Worm (Caenorhabditis elegans) whole organism, L2 larva: ENCODE results near the gene epic-3.

Experiments used
- C34F6.9 ChIP-seq: fragments of 150-350 bp; optimal IDR thresholded peaks from 2 replicates; lab custom pipeline; 2014; ENCODE audit warnings: missing biosample characterization, missing genetic modification characterization
- F13H6.1 ChIP-seq: sonication (generic microtip); optimal IDR thresholded peaks from 2 replicates; lab custom pipeline; 2016; ENCODE audit warnings: missing genetic modification characterization, missing compliant biosample characterization
- R02D3.7 ChIP-seq: fragments of 150-350 bp; optimal IDR thresholded peaks from 2 replicates; lab custom pipeline; 2014; ENCODE audit warnings: missing biosample characterization, missing genetic modification characterization
- Y55F3AM.14 ChIP-seq: fragments of 200-800 bp; sonication (Bioruptor generic); optimal IDR thresholded peaks from 2 replicates; lab custom pipeline; 2018; ENCODE audit warnings: mild to moderate bottlenecking, missing genetic modification characterization, missing compliant biosample characterization
- ZK546.5 ChIP-seq: sonication (generic microtip); optimal IDR thresholded peaks from 2 replicates; lab custom pipeline; 2017; ENCODE audit warnings: missing biosample characterization, missing genetic modification characterization
- alr-1 ChIP-seq: fragments of 150-350 bp; optimal IDR thresholded peaks from 2 replicates; lab custom pipeline; 2014; ENCODE audit warnings: missing biosample characterization, missing genetic modification characterization
- aly-2 ChIP-seq: fragments of 150-350 bp; optimal IDR thresholded peaks from 2 replicates; lab custom pipeline; 2014; ENCODE audit warnings: missing biosample characterization, missing genetic modification characterization
- ama-1 ChIP-seq: fragments of 150-350 bp; optimal IDR thresholded peaks from 2 replicates; lab custom pipeline; 2018; ENCODE audit warnings: inconsistent platforms
- blmp-1 ChIP-seq: sonication (generic microtip); optimal IDR thresholded peaks from 2 replicates; lab custom pipeline; 2017; ENCODE audit warnings: missing genetic modification characterization, mild to moderate bottlenecking, missing compliant biosample characterization, antibody characterized with exemption, moderate library complexity; ENCODE audit not compliant: insufficient read depth
- ceh-16 ChIP-seq: fragments of 150-350 bp; optimal IDR thresholded peaks from 2 replicates; lab custom pipeline; 2014; ENCODE audit warnings: missing biosample characterization, missing genetic modification characterization
- ceh-82 ChIP-seq: fragments of 150-350 bp; optimal IDR thresholded peaks from 2 replicates; lab custom pipeline; 2014; ENCODE audit warnings: missing biosample characterization, missing genetic modification characterization
- crh-2 ChIP-seq: sonication (generic microtip); optimal IDR thresholded peaks from 2 replicates; lab custom pipeline; 2017; ENCODE audit warnings: missing biosample characterization, missing genetic modification characterization
- dmd-4 ChIP-seq: sonication (generic microtip); optimal IDR thresholded peaks from 2 replicates; lab custom pipeline; 2017; ENCODE audit warnings: missing biosample characterization, missing genetic modification characterization
- egl-27 ChIP-seq: sonication (generic microtip); optimal IDR thresholded peaks from 3 replicates; lab custom pipeline; 2017; ENCODE audit warnings: missing biosample characterization, missing genetic modification reagents, missing genetic modification characterization
- elt-1 ChIP-seq: fragments of 150-350 bp; optimal IDR thresholded peaks from 2 replicates; lab custom pipeline; 2014; ENCODE audit warnings: missing biosample characterization, missing genetic modification characterization
- elt-3 ChIP-seq: sonication (generic microtip); optimal IDR thresholded peaks from 2 replicates; lab custom pipeline; 2017; ENCODE audit warnings: missing biosample characterization, missing genetic modification characterization
- fos-1 ChIP-seq: fragments of 150-350 bp; optimal IDR thresholded peaks from 2 replicates; lab custom pipeline; 2014; ENCODE audit warnings: missing biosample characterization, missing genetic modification characterization
- gmeb-1 ChIP-seq: fragments of 150-350 bp; optimal IDR thresholded peaks from 2 replicates; lab custom pipeline; 2014; ENCODE audit warnings: missing biosample characterization, missing genetic modification characterization
- lin-11 ChIP-seq: fragments of 150-350 bp; sonication (generic microtip); optimal IDR thresholded peaks from 2 replicates; lab custom pipeline; 2014; ENCODE audit warnings: missing biosample characterization, missing genetic modification characterization, inconsistent platforms, mixed read lengths
- lin-13 ChIP-seq: fragments of 150-350 bp; optimal IDR thresholded peaks from 2 replicates; lab custom pipeline; 2014; ENCODE audit warnings: missing biosample characterization, missing genetic modification reagents, missing genetic modification characterization
- lin-39 ChIP-seq: fragments of 150-350 bp; optimal IDR thresholded peaks from 2 replicates; lab custom pipeline; 2014; ENCODE audit warnings: missing biosample characterization, missing genetic modification reagents, missing genetic modification characterization
- lsy-2 ChIP-seq, 2 experiments: fragments of 150-350 bp in 1 of 2; sonication (generic microtip) in 1 of 2; optimal IDR thresholded peaks; 2 replicates each; lab custom pipeline; 2014 to 2017; ENCODE audit warnings: missing biosample characterization in 2 of 2, missing genetic modification characterization in 2 of 2
- mab-5 ChIP-seq: fragments of 150-350 bp; optimal IDR thresholded peaks from 2 replicates; lab custom pipeline; 2014; ENCODE audit warnings: missing biosample characterization, missing genetic modification characterization
- mbf-1 ChIP-seq: sonication (generic microtip); optimal IDR thresholded peaks from 2 replicates; lab custom pipeline; 2017; ENCODE audit warnings: missing biosample characterization, missing genetic modification characterization
- mdl-1 ChIP-seq, 2 experiments: fragments of 150-350 bp in 1 of 2; sonication (generic microtip) in 1 of 2; optimal IDR thresholded peaks; 2 replicates each; lab custom pipeline; 2017; ENCODE audit warnings: missing biosample characterization in 2 of 2, missing genetic modification characterization in 2 of 2
- nhr-10 ChIP-seq: sonication (generic microtip); optimal IDR thresholded peaks from 2 replicates; lab custom pipeline; 2017; ENCODE audit warnings: missing biosample characterization, missing genetic modification characterization
- nhr-11 ChIP-seq: fragments of 150-350 bp; optimal IDR thresholded peaks from 2 replicates; lab custom pipeline; 2014; ENCODE audit warnings: missing biosample characterization, missing genetic modification characterization
- nhr-12 ChIP-seq: fragments of 150-350 bp; optimal IDR thresholded peaks from 2 replicates; lab custom pipeline; 2014; ENCODE audit warnings: missing biosample characterization, missing genetic modification characterization
- nhr-129 ChIP-seq: fragments of 150-350 bp; optimal IDR thresholded peaks from 2 replicates; lab custom pipeline; 2014; ENCODE audit warnings: missing biosample characterization, missing genetic modification characterization
- nhr-21 ChIP-seq: fragments of 150-350 bp; optimal IDR thresholded peaks from 2 replicates; lab custom pipeline; 2014; ENCODE audit warnings: missing biosample characterization, missing genetic modification characterization
- nhr-23 ChIP-seq: fragments of 150-350 bp; optimal IDR thresholded peaks from 2 replicates; lab custom pipeline; 2014; ENCODE audit warnings: missing biosample characterization, missing genetic modification reagents, missing genetic modification characterization
- nhr-237 ChIP-seq: fragments of 150-350 bp; optimal IDR thresholded peaks from 2 replicates; lab custom pipeline; 2014; ENCODE audit warnings: missing biosample characterization, missing genetic modification characterization
- nhr-25 ChIP-seq: fragments of 150-350 bp; sonication (generic microtip); optimal IDR thresholded peaks from 3 replicates; lab custom pipeline; 2014; ENCODE audit warnings: missing biosample characterization, missing genetic modification characterization
- nhr-6 ChIP-seq: fragments of 150-350 bp; optimal IDR thresholded peaks from 2 replicates; lab custom pipeline; 2014; ENCODE audit warnings: missing biosample characterization, missing genetic modification characterization
- nhr-77 ChIP-seq: fragments of 150-350 bp; optimal IDR thresholded peaks from 2 replicates; lab custom pipeline; 2014; ENCODE audit warnings: missing biosample characterization, missing genetic modification characterization
- peb-1 ChIP-seq: fragments of 150-350 bp; optimal IDR thresholded peaks from 2 replicates; lab custom pipeline; 2014; ENCODE audit warnings: missing biosample characterization, missing genetic modification characterization
- sem-4 ChIP-seq: fragments of 150-350 bp; optimal IDR thresholded peaks from 2 replicates; lab custom pipeline; 2014; ENCODE audit warnings: missing biosample characterization, missing genetic modification reagents, missing genetic modification characterization
- skn-1 ChIP-seq: sonication (generic microtip); optimal IDR thresholded peaks from 2 replicates; lab custom pipeline; 2017; ENCODE audit warnings: missing biosample characterization, missing genetic modification characterization
- sma-3 ChIP-seq: sonication (generic microtip); optimal IDR thresholded peaks from 2 replicates; lab custom pipeline; 2016; ENCODE audit warnings: missing genetic modification reagents, missing genetic modification characterization, missing compliant biosample characterization
- sma-9 ChIP-seq, 2 experiments: fragments of 150-350 bp in 1 of 2; sonication (generic microtip) in 1 of 2; optimal IDR thresholded peaks; 2 replicates each; lab custom pipeline; 2014 to 2016; ENCODE audit warnings: missing genetic modification characterization in 2 of 2, mild to moderate bottlenecking in 1 of 2, missing biosample characterization in 1 of 2, missing compliant biosample characterization in 1 of 2, missing genetic modification reagents in 1 of 2, moderate library complexity in 1 of 2
- snpc-4 ChIP-seq: fragments of 150-350 bp; optimal IDR thresholded peaks from 2 replicates; lab custom pipeline; 2014; ENCODE audit warnings: missing biosample characterization, missing genetic modification characterization
- unc-39 ChIP-seq: fragments of 150-350 bp; optimal IDR thresholded peaks from 2 replicates; lab custom pipeline; 2014; ENCODE audit warnings: missing biosample characterization, missing genetic modification characterization
- unc-55 ChIP-seq: fragments of 150-350 bp; sonication (generic microtip); optimal IDR thresholded peaks from 3 replicates; lab custom pipeline; 2014; ENCODE audit warnings: missing biosample characterization, missing genetic modification reagents, missing genetic modification characterization
- unc-62 ChIP-seq: fragments of 150-350 bp; optimal IDR thresholded peaks from 2 replicates; lab custom pipeline; 2014; ENCODE audit warnings: missing biosample characterization, missing genetic modification reagents, missing genetic modification characterization
- zag-1 ChIP-seq: fragments of 150-350 bp; optimal IDR thresholded peaks from 2 replicates; lab custom pipeline; 2014; ENCODE audit warnings: missing biosample characterization, missing genetic modification characterization
- ztf-1 ChIP-seq: fragments of 200-800 bp; sonication (Bioruptor generic); conservative IDR thresholded peaks from 2 replicates; pipeline ENCODE4 v1.3.6; 2022; ENCODE audit warnings: missing genetic modification characterization, missing compliant biosample characterization
- ztf-11 ChIP-seq: sonication (generic microtip); optimal IDR thresholded peaks from 2 replicates; lab custom pipeline; 2017; ENCODE audit warnings: missing biosample characterization, missing genetic modification characterization
- ztf-4 ChIP-seq: fragments of 150-350 bp; optimal IDR thresholded peaks from 2 replicates; lab custom pipeline; 2014; ENCODE audit warnings: missing biosample characterization, missing genetic modification characterization

Gene epic-3

DNA sequence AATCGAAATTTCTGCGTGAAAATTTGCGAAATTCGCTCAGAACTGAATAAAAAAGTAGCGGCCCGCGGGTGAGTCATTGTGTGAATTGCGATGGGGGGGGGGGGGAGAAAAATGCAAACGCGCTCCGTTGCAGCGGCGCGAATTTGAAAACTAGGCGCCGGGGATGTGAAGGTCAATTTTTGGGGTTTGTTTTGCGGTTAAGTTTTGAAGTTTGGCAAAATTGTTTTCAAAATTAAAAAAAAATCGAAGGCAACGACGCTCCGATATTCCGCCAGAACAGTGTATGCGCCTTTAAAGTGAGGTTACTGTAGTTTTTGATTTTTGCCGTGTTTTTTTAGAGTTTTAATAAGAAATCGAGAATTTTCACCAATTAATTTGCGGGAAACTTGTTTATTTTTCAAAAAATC lies 14.1 kb upstream of the epic-3 start:
- TF ChIP-seq nhr-77 (tag; lab: Kevin White, UChicago) (no peak), fos-1 (tag; lab: Kevin White, UChicago) (peak; percentile 73), sem-4 (no peak), egl-27 (tag; lab: Kevin White, UChicago) (no peak), unc-62 (no peak), Y55F3AM.14 (GFP tag; lab: Kevin White, UChicago) (no peak), gmeb-1 (tag; lab: Kevin White, UChicago) (peak; percentile 87), ceh-82 (tag; lab: Kevin White, UChicago) (no peak), mdl-1 (tag; optimal IDR thresholded peaks at IDR 0.05; lab: Kevin White, UChicago) (no peak), aly-2 (tag; lab: Kevin White, UChicago) (no peak), mab-5 (tag; lab: Kevin White, UChicago) (no peak), alr-1 (tag; lab: Kevin White, UChicago) (no peak), lin-39 (no peak), nhr-21 (tag; lab: Kevin White, UChicago) (no peak), nhr-23 (tag; lab: Kevin White, UChicago) (no peak), zag-1 (tag; lab: Kevin White, UChicago) (no peak), sma-3 (GFP tag; lab: Kevin White, UChicago) (peak; percentile 40), ztf-11 (tag; lab: Kevin White, UChicago) (no peak), lin-13 (GFP tag; lab: Kevin White, UChicago) (peak; percentile 33), elt-3 (no peak), nhr-6 (tag; lab: Kevin White, UChicago) (no peak), elt-1 (tag; lab: Kevin White, UChicago) (no peak), snpc-4 (tag; lab: Kevin White, UChicago) (no peak), ztf-1 (GFP tag; lab: Robert Waterston, UW) (no peak), crh-2 (tag; lab: Kevin White, UChicago) (peak; percentile 15), unc-39 (no peak), blmp-1 (no peak), nhr-10 (tag; lab: Kevin White, UChicago) (no peak), ZK546.5 (tag; lab: Kevin White, UChicago) (no peak), mbf-1 (tag; lab: Kevin White, UChicago) (no peak), nhr-11 (tag; lab: Kevin White, UChicago) (no peak), ztf-4 (no peak), unc-55 (peak; percentile 67), R02D3.7 (tag; lab: Kevin White, UChicago) (no peak), lsy-2 (tag; optimal IDR thresholded peaks at IDR 0.05; lab: Kevin White, UChicago) (peak in 1 of 2 experiments; percentile 39), lin-11 (peak; percentile 21), sma-9 (GFP tag; optimal IDR thresholded peaks at IDR 0.05; lab: Kevin White, UChicago) (no peak), sma-9 (tag; optimal IDR thresholded peaks at IDR 0.05; lab: Kevin White, UChicago) (no peak), F13H6.1 (tag; lab: Kevin White, UChicago) (peak; percentile 18), nhr-129 (tag; lab: Kevin White, UChicago) (no peak), skn-1 (no peak), nhr-12 (tag; lab: Kevin White, UChicago) (no peak), peb-1 (no peak), nhr-237 (no peak), ama-1 (lab: Kevin White, UChicago) (no peak), ceh-16 (no peak), dmd-4 (tag; lab: Kevin White, UChicago) (no peak), C34F6.9 (tag; lab: Kevin White, UChicago) (peak; percentile 38), nhr-25 (tag; lab: Kevin White, UChicago) (peak; percentile 46)
